Worm (Caenorhabditis elegans): ENCODE results near the gene F54E7.6.

The F54E7.6 gene

DNA sequence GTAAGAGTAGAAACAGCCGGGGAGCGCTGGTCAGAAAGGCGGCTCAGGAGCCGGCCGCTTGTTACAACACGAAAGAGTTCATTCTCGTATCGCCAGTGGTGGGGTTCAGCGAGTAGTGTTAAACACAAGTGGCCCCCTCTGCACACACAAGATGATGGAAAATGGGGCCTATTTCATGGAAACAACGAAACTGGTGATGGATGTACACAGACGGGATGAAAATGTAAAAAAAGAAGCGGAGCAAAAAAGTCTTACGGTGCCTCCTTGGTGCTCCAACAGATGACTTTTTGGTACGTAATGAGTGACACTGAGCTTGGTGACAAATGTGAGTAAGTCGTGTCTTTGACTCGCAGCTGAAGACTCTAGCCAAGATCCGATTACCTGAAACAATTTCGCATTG lies 47.1 kb upstream of the F54E7.6 start:
- no peak for TF ChIP-seq nfyb-1 (GFP tag; IDR thresholded peaks at IDR 0.05)
- no peak for TF ChIP-seq lin-54 (GFP tag; optimal IDR thresholded peaks at IDR 0.05)
- TF ChIP-seq madf-10 (tag; optimal IDR thresholded peaks at IDR 0.05): no peak
- TF ChIP-seq die-1 (tag; optimal IDR thresholded peaks at IDR 0.05): no peak
- TF ChIP-seq ekl-4 (GFP tag; IDR thresholded peaks at IDR 0.05): no peak
- no peak for TF ChIP-seq let-526 (GFP tag; IDR thresholded peaks at IDR 0.05)
- no peak for TF ChIP-seq mes-4 (tag; optimal IDR thresholded peaks at IDR 0.05)
- no peak for TF ChIP-seq lsy-27 (tag; optimal IDR thresholded peaks at IDR 0.05; ENCODE audit: borderline replicate concordance, insufficient read depth)
- TF ChIP-seq F57A8.1 (GFP tag; optimal IDR thresholded peaks at IDR 0.05): no peak
- no peak for TF ChIP-seq F10E7.11 (tag; optimal IDR thresholded peaks at IDR 0.05)
- no peak for TF ChIP-seq nhr-179 (tag; optimal IDR thresholded peaks at IDR 0.05)

DNA sequence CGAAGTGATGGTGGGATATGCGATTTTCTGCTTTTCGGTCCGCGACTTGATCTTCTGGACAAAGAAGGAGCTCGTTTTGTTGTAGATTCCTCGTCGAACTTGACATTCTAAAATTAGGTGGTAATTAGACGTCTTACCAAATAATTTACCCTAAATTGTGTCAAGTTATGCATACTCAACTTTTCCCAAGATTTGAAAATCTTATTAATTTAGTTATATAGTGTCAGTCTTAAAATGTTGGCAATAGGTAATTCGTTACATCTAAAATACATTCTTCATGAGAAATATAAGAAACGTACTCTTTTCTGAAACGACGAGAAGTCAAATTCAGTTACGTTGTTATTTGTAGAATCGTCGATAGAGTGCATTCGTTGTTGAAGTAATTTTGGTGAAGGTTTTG lies 46.7 kb upstream of the F54E7.6 start:
- TF ChIP-seq efl-1 (GFP tag; optimal IDR thresholded peaks at IDR 0.05): no peak
- TF ChIP-seq ccch-3 (GFP tag; optimal IDR thresholded peaks at IDR 0.05): no peak
- no peak for TF ChIP-seq akir-1 (GFP tag; optimal IDR thresholded peaks at IDR 0.05)
- TF ChIP-seq K12H6.12 (tag; optimal IDR thresholded peaks at IDR 0.05): no peak
- no peak for TF ChIP-seq snpc-3.4 (tag; optimal IDR thresholded peaks at IDR 0.05)
- no peak for TF ChIP-seq K11D2.4 (GFP tag; IDR thresholded peaks at IDR 0.05)
- TF ChIP-seq tbp1 (GFP tag; optimal IDR thresholded peaks at IDR 0.05): no peak
- no peak for TF ChIP-seq die-1 (tag; optimal IDR thresholded peaks at IDR 0.05)
- no peak for TF ChIP-seq hrde-1 (tag; optimal IDR thresholded peaks at IDR 0.05; ENCODE audit: borderline replicate concordance)
- no peak for TF ChIP-seq ekl-4 (GFP tag; IDR thresholded peaks at IDR 0.05)
- TF ChIP-seq ztf-26 (tag; optimal IDR thresholded peaks at IDR 0.05): no peak
- no peak for TF ChIP-seq hmg-1.2 (GFP tag; IDR thresholded peaks at IDR 0.05)
- TF ChIP-seq ceh-40 (GFP tag; IDR thresholded peaks at IDR 0.05): no peak
- no peak for TF ChIP-seq chd-7 (tag; optimal IDR thresholded peaks at IDR 0.05)
- TF ChIP-seq cebp-2 (GFP tag; IDR thresholded peaks at IDR 0.05): no peak
- TF ChIP-seq fkh-3 (tag; optimal IDR thresholded peaks at IDR 0.05): no peak
- no peak for TF ChIP-seq let-607 (tag; optimal IDR thresholded peaks at IDR 0.05)
- TF ChIP-seq bed-2 (GFP tag; IDR thresholded peaks at IDR 0.05): no peak
- no peak for TF ChIP-seq madf-6 (GFP tag; IDR thresholded peaks at IDR 0.05)
- no peak for TF ChIP-seq ztf-6 (GFP tag; IDR thresholded peaks at IDR 0.05)

DNA sequence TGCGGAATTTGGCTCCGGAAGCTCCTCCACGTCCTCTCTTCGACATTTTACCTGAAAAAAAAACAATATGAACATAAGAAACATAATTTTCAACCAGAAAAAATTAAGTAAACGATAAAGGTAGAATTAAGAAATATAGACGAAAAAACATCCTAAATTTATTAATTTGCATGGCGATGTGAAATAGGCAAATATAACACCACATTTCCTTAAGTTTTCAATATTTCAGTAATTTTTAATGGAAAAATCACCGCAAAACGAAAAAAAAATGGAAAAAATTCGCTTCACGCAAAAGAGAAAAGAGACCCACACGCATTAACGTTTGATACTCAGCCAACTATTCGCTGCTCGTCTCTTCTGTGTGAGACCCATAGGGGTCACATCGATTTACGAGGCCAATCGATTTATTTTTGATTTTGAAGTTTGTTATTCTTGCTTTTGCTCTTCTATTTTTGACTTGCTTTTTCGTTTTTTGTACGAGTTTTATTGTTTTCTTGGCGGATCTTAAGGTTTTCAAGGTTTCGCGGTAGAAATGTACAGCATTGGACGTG lies 45.3 kb upstream of the F54E7.6 start, which contains the start of gene rpl-23:
rpl-23 (minus strand) TSS at position 51 of the 551 bp plus-strand sequence.
- TF ChIP-seq F37B4.10 (GFP tag; IDR thresholded peaks at IDR 0.05) (no peak), B0019.2 (GFP tag; conservative IDR thresholded peaks at IDR 0.05) (peak; percentile 48; the same call in 1 of the 2 replicates), ztf-18 (tag; optimal IDR thresholded peaks at IDR 0.05) (peak; percentile 40), F49E8.2 (tag; optimal IDR thresholded peaks at IDR 0.05; ENCODE audit: insufficient read depth) (peak; percentile 82), K12H6.12 (tag; optimal IDR thresholded peaks at IDR 0.05) (peak; percentile 59), aptf-2 (GFP tag; conservative IDR thresholded peaks at IDR 0.05) (0 out of 2 replicates have a peak, but pooled peaks have one; percentile 48), let-526 (GFP tag; IDR thresholded peaks at IDR 0.05) (no peak), cebp-2 (GFP tag; IDR thresholded peaks at IDR 0.05) (no peak), Y53F4B.3 (GFP tag; IDR thresholded peaks at IDR 0.05) (no peak), snpc-1.3 (tag; optimal IDR thresholded peaks at IDR 0.05; ENCODE audit: insufficient read depth) (peak; percentile 78), Y56A3A.18 (GFP tag; IDR thresholded peaks at IDR 0.05) (no peak), F39B2.1 (GFP tag; IDR thresholded peaks at IDR 0.05) (no peak), hmg-1.2 (GFP tag; IDR thresholded peaks at IDR 0.05) (peak; percentile 87), F23B12.7 (tag; optimal IDR thresholded peaks at IDR 0.05; ENCODE audit: insufficient read depth) (peak; percentile 92), lsl-1 (GFP tag; optimal IDR thresholded peaks at IDR 0.05) (peak; percentile 62), ZK185.1 (tag; optimal IDR thresholded peaks at IDR 0.05; ENCODE audit: poor library complexity, severe bottlenecking) (peak; percentile 81), attf-5 (GFP tag; optimal IDR thresholded peaks at IDR 0.05) (peak; percentile 91), T07F8.4 (tag; optimal IDR thresholded peaks at IDR 0.05) (no peak), madf-8 (GFP tag; conservative IDR thresholded peaks at IDR 0.05) (peak; percentile 41), fkh-3 (tag; optimal IDR thresholded peaks at IDR 0.05) (no peak), lsy-27 (tag; optimal IDR thresholded peaks at IDR 0.05; ENCODE audit: borderline replicate concordance, insufficient read depth) (peak; percentile 53), sptf-2 (GFP tag; optimal IDR thresholded peaks at IDR 0.05) (no peak)
